Fruit fly (Drosophila melanogaster): ENCODE measurements around the gene Atg18b.

Atg18b gene

DNA sequence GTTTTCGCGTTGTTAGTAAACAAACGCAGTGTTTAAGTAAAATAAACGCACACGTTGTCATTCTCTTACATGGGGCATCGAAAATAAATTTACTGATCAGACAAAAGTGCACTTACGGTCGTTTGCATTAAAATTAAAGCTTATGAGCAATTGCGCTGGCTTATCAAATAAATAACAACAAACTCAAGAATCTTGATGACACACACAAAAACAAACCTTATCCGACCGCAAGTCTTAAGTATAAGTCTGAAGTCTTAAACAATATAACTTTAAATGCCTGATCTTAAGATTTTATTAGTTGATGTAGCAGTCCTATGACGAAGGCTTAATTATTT lies 1.5 kb downstream of the Atg18b start:
- TF ChIP-seq vri (GFP tag; optimal IDR thresholded peaks at IDR 0.05): peak; percentile 5
- TF ChIP-seq CG11902 (GFP tag; optimal IDR thresholded peaks at IDR 0.05): no peak
- TF ChIP-seq CG6792 (GFP tag; optimal IDR thresholded peaks at IDR 0.05): no peak
- TF ChIP-seq fkh (GFP tag; optimal IDR thresholded peaks at IDR 0.05): peak; percentile 82

DNA sequence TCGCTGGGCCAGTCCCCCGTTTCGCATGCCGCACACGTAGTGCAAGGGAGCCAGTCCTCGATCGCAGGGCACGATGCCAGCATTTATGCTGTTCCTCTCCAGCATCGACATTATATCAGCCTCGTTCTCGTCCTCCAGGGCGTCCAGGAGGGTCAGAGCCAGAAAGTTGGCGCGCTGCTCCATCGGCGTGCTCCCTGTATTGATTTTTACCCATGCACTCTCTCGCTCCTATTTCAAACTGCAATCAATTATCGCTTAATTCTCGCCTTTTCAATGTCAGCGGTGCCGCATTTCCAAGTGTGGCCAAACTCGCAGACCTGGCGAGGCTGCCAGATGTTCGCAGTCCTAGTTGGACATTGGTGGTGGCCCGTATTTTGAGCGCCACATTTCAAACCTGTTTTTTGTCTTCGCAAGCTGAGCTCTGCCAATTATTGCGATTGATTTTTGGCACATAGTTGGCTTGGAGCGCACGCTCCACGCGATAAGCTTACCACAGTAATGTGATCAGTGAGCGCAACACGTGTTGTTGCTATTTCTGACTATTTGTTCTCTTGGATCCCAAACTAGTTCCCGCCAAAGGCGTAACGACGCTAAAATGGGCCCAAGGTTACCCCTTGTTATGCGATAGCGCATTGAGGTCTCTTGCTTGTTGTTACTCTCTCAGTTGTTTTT lies 2.0 kb downstream of the Atg18b start, which contains the start of gene CG8679:
CG8679 (minus strand) TSS at position 305 of the 672 bp plus-strand sequence.
- TF ChIP-seq svp (GFP tag) (peak; percentile 72), achi (GFP tag; optimal IDR thresholded peaks at IDR 0.05) (no peak), CG11762 (GFP tag; optimal IDR thresholded peaks at IDR 0.05; ENCODE audit: insufficient read depth) (no peak), CG34406 (GFP tag; optimal IDR thresholded peaks at IDR 0.05) (no peak), Eip75B (GFP tag; optimal IDR thresholded peaks at IDR 0.05) (no peak), salr (GFP tag; optimal IDR thresholded peaks at IDR 0.05) (no peak), CG32006 (GFP tag; optimal IDR thresholded peaks at IDR 0.05) (no peak), CG6854 (GFP tag; optimal IDR thresholded peaks at IDR 0.05) (no peak), CG4318 (GFP tag; optimal IDR thresholded peaks at IDR 0.05) (no peak), CG6276 (GFP tag; optimal IDR thresholded peaks at IDR 0.05) (no peak), CG8319 (GFP tag; optimal IDR thresholded peaks at IDR 0.05) (no peak), Sox14 (GFP tag; optimal IDR thresholded peaks at IDR 0.05) (no peak), CG3919 (GFP tag; optimal IDR thresholded peaks at IDR 0.05) (no peak), dsx (GFP tag; optimal IDR thresholded peaks at IDR 0.05; ENCODE audit: poor library complexity, severe bottlenecking) (peak; percentile 24), Eip78C (GFP tag) (no peak), esn (GFP tag; optimal IDR thresholded peaks at IDR 0.05) (no peak), CG10669 (GFP tag; optimal IDR thresholded peaks at IDR 0.05) (no peak), Hr38 (GFP tag; optimal IDR thresholded peaks at IDR 0.05) (no peak), CG6163 (GFP tag; IDR thresholded peaks at IDR 0.05) (no peak), fd59A (GFP tag; optimal IDR thresholded peaks at IDR 0.05) (no peak), Hr4 (GFP tag; optimal IDR thresholded peaks at IDR 0.05) (no peak), CG15336 (GFP tag; IDR thresholded peaks at IDR 0.05) (no peak), CG1621 (tag; optimal IDR thresholded peaks at IDR 0.05) (peak; percentile 52)

DNA sequence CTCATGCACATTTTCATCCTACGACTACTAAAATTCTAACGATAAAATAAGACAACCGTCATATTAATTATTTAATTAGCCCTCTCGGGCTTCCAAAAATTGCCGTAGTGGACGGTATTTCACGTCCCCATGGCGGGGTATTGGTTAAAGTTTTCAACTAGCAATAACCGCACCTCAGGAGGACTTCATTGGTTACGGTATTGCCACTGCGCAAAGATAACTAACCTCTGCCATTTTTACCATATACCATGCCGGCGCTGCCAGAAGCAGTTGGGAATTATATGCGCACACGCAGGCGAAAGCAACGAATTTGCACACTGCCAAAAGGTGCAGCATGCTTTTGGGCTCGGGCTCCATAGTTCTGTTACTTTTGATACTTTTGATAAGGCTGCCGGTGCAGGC lies 5.4 kb downstream of the Atg18b start:
- TF ChIP-seq CG16779 (tag; optimal IDR thresholded peaks at IDR 0.05): no peak
- no peak for TF ChIP-seq CG10669 (GFP tag; optimal IDR thresholded peaks at IDR 0.05)
- peak; percentile 30 for TF ChIP-seq Ets96B (tag; optimal IDR thresholded peaks at IDR 0.05)
- TF ChIP-seq CG4318 (GFP tag; optimal IDR thresholded peaks at IDR 0.05): no peak
- TF ChIP-seq OdsH (GFP tag; optimal IDR thresholded peaks at IDR 0.05): peak; percentile 39
- peak; percentile 68 for TF ChIP-seq esn (GFP tag; optimal IDR thresholded peaks at IDR 0.05)
- TF ChIP-seq dsx (GFP tag; optimal IDR thresholded peaks at IDR 0.05; ENCODE audit: poor library complexity, severe bottlenecking): no peak
- TF ChIP-seq CG3919 (GFP tag; optimal IDR thresholded peaks at IDR 0.05): peak; percentile 63
- TF ChIP-seq CG6792 (GFP tag; optimal IDR thresholded peaks at IDR 0.05): peak; percentile 14
- no peak for TF ChIP-seq CG7368 (GFP tag; optimal IDR thresholded peaks at IDR 0.05)
- no peak for TF ChIP-seq net (GFP tag; optimal IDR thresholded peaks at IDR 0.05)
- TF ChIP-seq fkh (GFP tag; optimal IDR thresholded peaks at IDR 0.05): no peak
- TF ChIP-seq CG31627 (GFP tag; optimal IDR thresholded peaks at IDR 0.05): peak; percentile 49
- TF ChIP-seq pdm3 (GFP tag; optimal IDR thresholded peaks at IDR 0.05): peak; percentile 43
- TF ChIP-seq Smox (GFP tag; optimal IDR thresholded peaks at IDR 0.05): peak; percentile 62
- TF ChIP-seq cyc (GFP tag; optimal IDR thresholded peaks at IDR 0.05): peak; percentile 65
- TF ChIP-seq Eip93F (GFP tag; optimal IDR thresholded peaks at IDR 0.05): no peak
- no peak for TF ChIP-seq eg (GFP tag; IDR thresholded peaks at IDR 0.05)
- no peak for TF ChIP-seq ss (GFP tag; optimal IDR thresholded peaks at IDR 0.05)
- TF ChIP-seq Gug (GFP tag; IDR thresholded peaks at IDR 0.05): no peak
- peak; percentile 62 for TF ChIP-seq CG1621 (tag; optimal IDR thresholded peaks at IDR 0.05)
- TF ChIP-seq Eip75B (GFP tag; optimal IDR thresholded peaks at IDR 0.05): peak; percentile 58
- no peak for TF ChIP-seq spab (GFP tag; optimal IDR thresholded peaks at IDR 0.05)
- peak; percentile 88 for TF ChIP-seq svp (GFP tag)
- TF ChIP-seq topi (GFP tag; optimal IDR thresholded peaks at IDR 0.05): peak; percentile 63
- no peak for TF ChIP-seq salr (GFP tag; optimal IDR thresholded peaks at IDR 0.05)
- no peak for TF ChIP-seq Hr39 (GFP tag; optimal IDR thresholded peaks at IDR 0.05)
- no peak for TF ChIP-seq Sox15 (GFP tag; optimal IDR thresholded peaks at IDR 0.05)
- TF ChIP-seq Sox14 (GFP tag; optimal IDR thresholded peaks at IDR 0.05): peak; percentile 43
- TF ChIP-seq Ets21C (GFP tag; optimal IDR thresholded peaks at IDR 0.05): no peak
- TF ChIP-seq CG11294 (GFP tag; IDR thresholded peaks at IDR 0.05): no peak
- peak; percentile 48 for TF ChIP-seq lz (GFP tag; optimal IDR thresholded peaks at IDR 0.05)
- no peak for TF ChIP-seq CG6854 (GFP tag; optimal IDR thresholded peaks at IDR 0.05)

All from whole organism, prepupa.